Worm (Caenorhabditis elegans) whole organism, L4 larva: ENCODE measurements around the gene F55C12.6.

Experiments
- ces-1 ChIP-seq: fragments of 150-350 bp; sonication (generic microtip); optimal IDR thresholded peaks from 4 replicates; lab custom pipeline; 2014; ENCODE audit warnings: missing biosample characterization, missing genetic modification reagents, missing genetic modification characterization
- lin-38 ChIP-seq: fragments of 200-800 bp; sonication (Bioruptor generic); IDR thresholded peaks from 2 replicates; pipeline ENCODE4 v1.3.6; 2022; ENCODE audit warnings: missing genetic modification reagents, missing genetic modification characterization, missing compliant biosample characterization
- nhr-111 ChIP-seq: fragments of 200-800 bp; sonication (Bioruptor generic); optimal IDR thresholded peaks from 2 replicates; lab custom pipeline; 2018; ENCODE audit warnings: mild to moderate bottlenecking, missing genetic modification characterization, missing compliant biosample characterization
- zfp-3 ChIP-seq: fragments of 200-800 bp; sonication (Bioruptor generic); conservative IDR thresholded peaks from 2 replicates; pipeline ENCODE4 v1.3.6; 2022; ENCODE audit warnings: missing genetic modification reagents, missing genetic modification characterization, missing compliant biosample characterization

- TF ChIP-seq zfp-3 (no peak), nhr-111 (GFP tag; lab: Kevin White, UChicago) (no peak), lin-38 (GFP tag; lab: Robert Waterston, UW) (no peak), ces-1 (GFP tag; lab: Kevin White, UChicago) (no peak)
Measured at ce11 chrII:5872414-5872813, 3.5 kb downstream of the F55C12.6 start.
